Worm (Caenorhabditis elegans): ENCODE results near the gene ncl-1.

ce11 chrIII:7778530-7778929, 59.0 kb downstream of the ncl-1 start:
- TF ChIP-seq nhr-237 (tag; optimal IDR thresholded peaks at IDR 0.05), result no peak
- no peak for TF ChIP-seq nhr-77 (tag; optimal IDR thresholded peaks at IDR 0.05)
- TF ChIP-seq mep-1 (tag; optimal IDR thresholded peaks at IDR 0.05), result no peak
- no peak for TF ChIP-seq saeg-2 (GFP tag; IDR thresholded peaks at IDR 0.05)
- no peak for TF ChIP-seq nhr-11 (tag; optimal IDR thresholded peaks at IDR 0.05)
- no peak for TF ChIP-seq Y48G9A.11 (GFP tag; IDR thresholded peaks at IDR 0.05)
- no peak for TF ChIP-seq lin-38 (GFP tag; IDR thresholded peaks at IDR 0.05)
- no peak for TF ChIP-seq mxl-2 (GFP tag; conservative IDR thresholded peaks at IDR 0.05)
- no peak for TF ChIP-seq F49E8.2 (tag; optimal IDR thresholded peaks at IDR 0.05; ENCODE audit: borderline replicate concordance)
- TF ChIP-seq unc-62 (GFP tag; optimal IDR thresholded peaks at IDR 0.05 in 1 of 2), result no peak
- TF ChIP-seq unc-62 (tag; optimal IDR thresholded peaks at IDR 0.05), result no peak
- TF ChIP-seq cey-2 (tag; optimal IDR thresholded peaks at IDR 0.05; ENCODE audit: borderline replicate concordance, insufficient read depth), result no peak
- TF ChIP-seq zfp-3 (GFP tag; conservative IDR thresholded peaks at IDR 0.05), result no peak

Data from whole organism, L4 larva.